Fruit fly (Drosophila melanogaster) Kc167 (cell line): ENCODE data around the gene CG46318.

ENCODE experiments used
- Myc ChIP-seq: fragments of >200 bp; optimal IDR thresholded peaks from 2 replicates; lab custom pipeline; 2017; ENCODE audit warnings: missing external identifiers
- Sin3A ChIP-seq: fragments of >200 bp; optimal IDR thresholded peaks from 2 replicates; lab custom pipeline; 2018; ENCODE audit warnings: missing external identifiers
- h ChIP-seq: fragments of >200 bp; optimal IDR thresholded peaks from 3 replicates; lab custom pipeline; 2018; ENCODE audit warnings: missing external identifiers
- insv ChIP-seq: fragments of >200 bp; optimal IDR thresholded peaks from 3 replicates; lab custom pipeline; 2018; ENCODE audit warnings: missing external identifiers
- psq ChIP-seq: fragments of >200 bp; optimal IDR thresholded peaks from 2 replicates; lab custom pipeline; 2017; ENCODE audit warnings: missing external identifiers
- ttk ChIP-seq: sonication (Bioruptor generic); optimal IDR thresholded peaks from 2 replicates; lab custom pipeline; 2017; ENCODE audit warnings: missing external identifiers

DNA sequence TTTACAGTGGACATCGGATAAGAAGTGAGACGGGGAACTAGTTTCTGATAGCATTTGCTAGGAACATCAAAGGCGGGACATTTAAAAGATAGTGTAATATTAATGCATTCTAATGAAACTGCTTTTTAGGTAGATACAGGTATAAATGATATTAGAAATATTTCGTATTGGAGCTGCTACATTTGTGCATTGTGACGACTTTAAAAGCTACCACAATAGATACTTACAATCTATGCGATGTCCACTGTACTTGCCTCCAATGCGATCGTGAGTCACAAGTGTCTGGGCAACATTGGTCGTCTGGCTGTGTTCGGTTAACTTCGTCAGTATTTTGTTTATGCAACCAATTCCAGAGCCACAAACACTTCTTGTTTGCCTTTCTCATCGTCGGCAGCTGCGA, 10.6 kb upstream of the CG46318 start:
- no peak for TF ChIP-seq Myc (lab: Kevin White, UChicago)
- no peak for TF ChIP-seq Sin3A (lab: Kevin White, UChicago)
- no peak for TF ChIP-seq psq (lab: Kevin White, UChicago)
- TF ChIP-seq ttk (lab: Kevin White, UChicago): no peak
- no peak for TF ChIP-seq h (lab: Kevin White, UChicago)
- TF ChIP-seq insv (lab: Kevin White, UChicago): no peak
